Worm (Caenorhabditis elegans): ENCODE results near the gene mif-2.

The mif-2 gene

DNA sequence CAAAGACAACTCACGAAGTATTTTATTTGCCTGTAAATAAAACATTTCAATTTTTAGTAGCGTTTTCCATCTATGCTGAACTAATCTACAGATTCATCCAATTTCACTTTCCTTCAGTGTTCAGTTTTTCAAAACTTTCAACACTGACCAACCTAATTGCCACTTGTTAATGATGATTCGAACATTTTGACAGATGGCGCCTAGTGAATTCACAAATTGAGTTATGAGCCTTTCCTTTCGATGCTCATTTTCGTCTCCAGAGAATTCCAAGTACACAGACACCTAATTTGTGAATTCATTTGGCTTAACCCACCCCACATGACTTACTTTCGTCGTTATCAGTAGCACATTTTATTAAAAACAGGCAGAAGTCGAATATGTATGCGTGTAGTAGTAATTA lies 31.4 kb downstream of the mif-2 start:
- TF ChIP-seq aha-1 (tag; optimal IDR thresholded peaks at IDR 0.05) (no peak), nhr-84 (tag; optimal IDR thresholded peaks at IDR 0.05) (no peak), lin-13 (GFP tag; optimal IDR thresholded peaks at IDR 0.05) (no peak), irx-1 (tag; optimal IDR thresholded peaks at IDR 0.05) (no peak), sup-37 (GFP tag; optimal IDR thresholded peaks at IDR 0.05) (no peak), snpc-4 (tag; optimal IDR thresholded peaks at IDR 0.05) (no peak), ceh-8 (GFP tag; optimal IDR thresholded peaks at IDR 0.05) (peak; percentile 12), hlh-17 (GFP tag; optimal IDR thresholded peaks at IDR 0.05; ENCODE audit: borderline replicate concordance) (no peak)

DNA sequence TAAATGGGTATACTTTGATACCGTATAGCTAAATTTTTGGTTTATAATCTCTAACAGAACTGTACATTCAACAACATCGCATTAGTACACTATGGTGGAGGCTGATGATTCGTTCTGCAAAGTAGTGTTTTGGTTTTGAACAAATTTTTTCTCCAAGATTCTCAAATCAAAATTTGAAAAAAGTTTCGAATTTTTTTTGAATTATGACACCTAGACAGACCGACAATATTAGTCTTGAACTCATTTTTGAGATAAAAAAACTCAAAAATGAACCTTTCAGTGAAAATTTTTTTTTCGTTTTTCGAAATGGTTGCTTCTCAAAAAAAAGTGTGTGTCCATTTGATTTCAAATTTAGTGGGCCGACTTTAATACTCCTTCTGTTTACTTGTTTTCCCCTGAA lies 32.8 kb downstream of the mif-2 start:
- TF ChIP-seq sup-37 (GFP tag; optimal IDR thresholded peaks at IDR 0.05) (no peak), unc-62 (GFP tag; optimal IDR thresholded peaks at IDR 0.05) (no peak), ztf-11 (tag; optimal IDR thresholded peaks at IDR 0.05) (no peak), pqm-1 (tag; optimal IDR thresholded peaks at IDR 0.05) (no peak), snpc-4 (tag; optimal IDR thresholded peaks at IDR 0.05) (no peak), fkh-8 (tag; optimal IDR thresholded peaks at IDR 0.05) (no peak), ceh-63 (GFP tag; optimal IDR thresholded peaks at IDR 0.05) (no peak), snu-23 (GFP tag; optimal IDR thresholded peaks at IDR 0.05) (no peak), blmp-1 (tag; optimal IDR thresholded peaks at IDR 0.05) (no peak), fos-1 (tag; optimal IDR thresholded peaks at IDR 0.05) (no peak), sox-4 (tag; optimal IDR thresholded peaks at IDR 0.05) (no peak), nhr-71 (tag; optimal IDR thresholded peaks at IDR 0.05) (no peak), grh-1 (GFP tag; IDR thresholded peaks at IDR 0.05) (no peak)

DNA sequence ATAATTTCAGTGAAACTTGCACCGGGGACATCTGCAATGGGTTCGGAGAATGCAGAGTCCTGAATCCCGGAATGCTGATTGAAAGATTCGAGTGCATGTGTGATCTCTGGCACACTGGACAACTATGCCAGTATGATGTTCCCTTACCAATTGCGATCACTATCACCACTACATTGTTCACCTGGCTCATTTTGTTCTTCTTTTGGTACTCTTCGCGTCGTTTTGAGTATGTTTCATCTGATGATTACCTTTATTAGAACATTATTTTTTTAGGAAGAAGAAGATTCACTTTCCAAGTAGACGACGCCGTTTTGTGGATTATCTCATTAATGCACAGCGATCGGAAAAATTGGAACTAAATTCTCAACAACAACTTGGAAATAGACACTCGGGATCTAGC lies 34.5 kb downstream of the mif-2 start:
- TF ChIP-seq grh-1 (GFP tag; IDR thresholded peaks at IDR 0.05), result no peak
- no peak for TF ChIP-seq fos-1 (tag; optimal IDR thresholded peaks at IDR 0.05)
- no peak for TF ChIP-seq lin-39 (tag; optimal IDR thresholded peaks at IDR 0.05)
- no peak for TF ChIP-seq nhr-77 (tag; optimal IDR thresholded peaks at IDR 0.05)
- TF ChIP-seq nhr-84 (tag; optimal IDR thresholded peaks at IDR 0.05), result no peak
- no peak for TF ChIP-seq nhr-11 (tag; optimal IDR thresholded peaks at IDR 0.05)
- no peak for TF ChIP-seq nhr-28 (tag; optimal IDR thresholded peaks at IDR 0.05)
- TF ChIP-seq lir-3 (tag; optimal IDR thresholded peaks at IDR 0.05; ENCODE audit: poor library complexity), result no peak
- no peak for TF ChIP-seq efl-3 (GFP tag; optimal IDR thresholded peaks at IDR 0.05)
- TF ChIP-seq pax-3 (tag; optimal IDR thresholded peaks at IDR 0.05), result no peak
- TF ChIP-seq nhr-19 (GFP tag; conservative IDR thresholded peaks at IDR 0.05), result no peak
- no peak for TF ChIP-seq irx-1 (tag; optimal IDR thresholded peaks at IDR 0.05)
- TF ChIP-seq C34B4.2 (tag; optimal IDR thresholded peaks at IDR 0.05), result no peak
- no peak for TF ChIP-seq rnt-1 (tag; optimal IDR thresholded peaks at IDR 0.05)
- no peak for TF ChIP-seq snpc-4 (tag; optimal IDR thresholded peaks at IDR 0.05)
- TF ChIP-seq isw-1 (GFP tag; IDR thresholded peaks at IDR 0.05), result no peak
- TF ChIP-seq egl-13 (tag; optimal IDR thresholded peaks at IDR 0.05), result no peak

DNA sequence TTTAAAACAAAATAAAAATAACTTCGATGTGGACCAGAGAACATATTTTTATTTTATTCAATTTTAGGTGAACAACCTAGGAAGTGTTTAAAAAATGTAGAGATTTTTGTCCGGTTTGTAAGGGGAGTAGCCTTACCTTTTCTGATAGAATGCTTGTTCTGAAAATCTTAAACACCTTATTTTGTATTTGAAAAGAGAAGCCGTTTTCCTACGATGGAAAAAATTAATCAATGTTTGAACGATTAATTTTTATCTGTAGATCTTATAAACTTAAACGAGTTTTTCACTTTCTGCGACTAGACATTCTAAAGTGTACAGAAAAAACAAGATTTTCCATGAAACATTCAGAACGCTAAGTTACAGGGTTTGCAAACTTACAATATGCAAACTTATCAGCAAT lies 35.9 kb downstream of the mif-2 start, which contains the start of gene F58H1.6:
F58H1.6 (plus strand) TSS at position 301 of the 400 bp plus-strand sequence.
- TF ChIP-seq isw-1 (GFP tag; IDR thresholded peaks at IDR 0.05) (no peak), snu-23 (GFP tag; optimal IDR thresholded peaks at IDR 0.05) (no peak), sup-37 (GFP tag; optimal IDR thresholded peaks at IDR 0.05) (no peak), nhr-11 (tag; optimal IDR thresholded peaks at IDR 0.05) (no peak), hpl-2 (GFP tag; optimal IDR thresholded peaks at IDR 0.05) (no peak), ztf-11 (tag; optimal IDR thresholded peaks at IDR 0.05) (no peak), vab-15 (tag; optimal IDR thresholded peaks at IDR 0.05) (no peak), nhr-237 (tag; optimal IDR thresholded peaks at IDR 0.05) (no peak), lir-3 (tag; optimal IDR thresholded peaks at IDR 0.05; ENCODE audit: poor library complexity) (no peak), skn-1 (tag; optimal IDR thresholded peaks at IDR 0.05) (no peak), F16B12.6 (tag; optimal IDR thresholded peaks at IDR 0.05) (no peak), jun-1 (tag; optimal IDR thresholded peaks at IDR 0.05) (no peak), Y116A8C.19 (tag; optimal IDR thresholded peaks at IDR 0.05; ENCODE audit: borderline replicate concordance) (no peak), C34B4.2 (tag; optimal IDR thresholded peaks at IDR 0.05) (no peak), lsy-2 (tag; optimal IDR thresholded peaks at IDR 0.05) (no peak), aly-2 (tag; optimal IDR thresholded peaks at IDR 0.05) (no peak), fos-1 (tag; optimal IDR thresholded peaks at IDR 0.05) (no peak), rnt-1 (tag; optimal IDR thresholded peaks at IDR 0.05) (no peak), mep-1 (tag; optimal IDR thresholded peaks at IDR 0.05) (no peak)
